Fruit fly (Drosophila melanogaster): ENCODE data around the gene CG33296.

- TF ChIP-seq CG8301 (tag; optimal IDR thresholded peaks at IDR 0.05) (no peak), CG14655 (GFP tag; optimal IDR thresholded peaks at IDR 0.05) (no peak), Ets98B (GFP tag; IDR thresholded peaks at IDR 0.05) (no peak), CG12605 (GFP tag; IDR thresholded peaks at IDR 0.05) (no peak), CG13204 (GFP tag; optimal IDR thresholded peaks at IDR 0.05) (no peak), gl (tag; optimal IDR thresholded peaks at IDR 0.05) (no peak), EcR (GFP tag; optimal IDR thresholded peaks at IDR 0.05) (no peak), fd96Ca (GFP tag; IDR thresholded peaks at IDR 0.05) (no peak), Pif1A (GFP tag; optimal IDR thresholded peaks at IDR 0.05) (no peak), CG8159 (tag; optimal IDR thresholded peaks at IDR 0.05) (no peak), D1 (tag; optimal IDR thresholded peaks at IDR 0.05) (no peak), Pif1B (GFP tag; optimal IDR thresholded peaks at IDR 0.05) (no peak), CG32121 (GFP tag; IDR thresholded peaks at IDR 0.05) (no peak)
These were observed 40.7 kb downstream of the CG33296 start for dm6 chr2L:7675754-7676178.
